Fruit fly (Drosophila melanogaster) whole organism, prepupa: ENCODE measurements around the gene CG12010.

Experiments
- Blimp-1 ChIP-seq: fragments of 200-800 bp; sonication (Bioruptor generic); optimal IDR thresholded peaks from 3 replicates; lab custom pipeline; 2017; ENCODE audit warnings: missing biosample characterization, missing genetic modification characterization, mild to moderate bottlenecking, moderate library complexity, missing genetic modification reagents
- CG10631 ChIP-seq: fragments of 200-800 bp; sonication (Bioruptor generic); optimal IDR thresholded peaks from 2 replicates; lab custom pipeline; 2016; ENCODE audit warnings: missing biosample characterization, missing genetic modification characterization
- CG10669 ChIP-seq: fragments of 200-800 bp; sonication (Bioruptor generic); optimal IDR thresholded peaks from 3 replicates; lab custom pipeline; 2018; ENCODE audit warnings: missing biosample characterization, mild to moderate bottlenecking, missing genetic modification characterization, moderate library complexity
- CG11294 ChIP-seq: fragments of 200-800 bp; sonication (Bioruptor generic); IDR thresholded peaks from 2 replicates; pipeline ENCODE4 v1.3.6; 2022; ENCODE audit warnings: missing biosample characterization, missing genetic modification characterization
- CG1621 ChIP-seq: fragments of 200-800 bp; sonication (Bioruptor generic); optimal IDR thresholded peaks from 3 replicates; lab custom pipeline; 2018; ENCODE audit warnings: missing biosample characterization, mild to moderate bottlenecking, missing genetic modification characterization
- CG31627 ChIP-seq: fragments of 200-800 bp; sonication (Bioruptor generic); optimal IDR thresholded peaks from 3 replicates; lab custom pipeline; 2016; ENCODE audit warnings: missing biosample characterization, missing genetic modification characterization
- CG32006 ChIP-seq: fragments of 200-800 bp; sonication (Bioruptor generic); optimal IDR thresholded peaks from 3 replicates; lab custom pipeline; 2017; ENCODE audit warnings: missing biosample characterization, mild to moderate bottlenecking, missing genetic modification characterization
- CG34406 ChIP-seq: fragments of 200-800 bp; sonication (Bioruptor generic); optimal IDR thresholded peaks from 3 replicates; lab custom pipeline; 2016; ENCODE audit warnings: missing biosample characterization, missing genetic modification characterization
- CG3919 ChIP-seq: fragments of 200-800 bp; sonication (Bioruptor generic); optimal IDR thresholded peaks from 3 replicates; lab custom pipeline; 2016; ENCODE audit warnings: missing biosample characterization, missing genetic modification characterization
- CG4318 ChIP-seq: fragments of 200-800 bp; sonication (Bioruptor generic); optimal IDR thresholded peaks from 3 replicates; lab custom pipeline; 2017; ENCODE audit warnings: missing biosample characterization, mild to moderate bottlenecking, missing genetic modification characterization
- CG6276 ChIP-seq: fragments of 200-800 bp; sonication (Bioruptor generic); optimal IDR thresholded peaks from 2 replicates; lab custom pipeline; 2017; ENCODE audit warnings: missing biosample characterization, mild to moderate bottlenecking, missing genetic modification characterization
- CG6792 ChIP-seq: fragments of 200-800 bp; sonication (Bioruptor generic); optimal IDR thresholded peaks from 3 replicates; lab custom pipeline; 2016; ENCODE audit warnings: missing biosample characterization, missing genetic modification characterization
- CG6808 ChIP-seq: fragments of 200-800 bp; sonication (Bioruptor generic); optimal IDR thresholded peaks from 3 replicates; lab custom pipeline; 2017; ENCODE audit warnings: missing biosample characterization, missing genetic modification characterization, mild to moderate bottlenecking, moderate library complexity, missing genetic modification reagents
- CG6854 ChIP-seq: fragments of 200-800 bp; sonication (Bioruptor generic); optimal IDR thresholded peaks from 2 replicates; lab custom pipeline; 2017; ENCODE audit warnings: missing biosample characterization, mild to moderate bottlenecking, missing genetic modification characterization
- CG8319 ChIP-seq: fragments of 200-800 bp; sonication (Bioruptor generic); optimal IDR thresholded peaks from 3 replicates; lab custom pipeline; 2016; ENCODE audit warnings: missing biosample characterization, missing genetic modification characterization
- CG8632 ChIP-seq: fragments of 200-800 bp; sonication (Bioruptor generic); optimal IDR thresholded peaks from 3 replicates; lab custom pipeline; 2016; ENCODE audit warnings: missing biosample characterization, missing genetic modification characterization
- CG9139 ChIP-seq: fragments of 200-800 bp; sonication (Bioruptor generic); optimal IDR thresholded peaks from 3 replicates; lab custom pipeline; 2017; ENCODE audit warnings: missing biosample characterization, mild to moderate bottlenecking, missing genetic modification characterization
- Eip78C ChIP-seq: fragments of 200-800 bp; sonication (Bioruptor generic); peaks from one replicate; lab custom pipeline; 2016; ENCODE audit warnings: missing biosample characterization, missing genetic modification characterization
- Eip93F ChIP-seq: fragments of 200-800 bp; sonication (Bioruptor generic); optimal IDR thresholded peaks from 2 replicates; lab custom pipeline; 2016; ENCODE audit warnings: missing biosample characterization, mild to moderate bottlenecking, missing genetic modification characterization
- Ets96B ChIP-seq: fragments of 200-800 bp; optimal IDR thresholded peaks from 2 replicates; lab custom pipeline; 2019; ENCODE audit warnings: missing biosample characterization, mild to moderate bottlenecking, missing genetic modification characterization, moderate library complexity
- Gug ChIP-seq: fragments of 200-800 bp; sonication (Bioruptor generic); IDR thresholded peaks from 2 replicates; pipeline ENCODE4 v1.3.6; 2022; ENCODE audit warnings: missing biosample characterization, missing genetic modification characterization
- Hr38 ChIP-seq: sonication (Bioruptor generic); optimal IDR thresholded peaks from 2 replicates; lab custom pipeline; 2016; ENCODE audit warnings: missing biosample characterization, missing genetic modification characterization
- Hr39 ChIP-seq: fragments of 200-800 bp; sonication (Bioruptor generic); optimal IDR thresholded peaks from 2 replicates; lab custom pipeline; 2016; ENCODE audit warnings: missing biosample characterization, missing genetic modification characterization
- Hr4 ChIP-seq: fragments of 200-800 bp; sonication (Bioruptor generic); optimal IDR thresholded peaks from 3 replicates; lab custom pipeline; 2016; ENCODE audit warnings: missing biosample characterization, missing genetic modification characterization
- Lpt ChIP-seq: fragments of 200-800 bp; sonication (Bioruptor generic); optimal IDR thresholded peaks from 3 replicates; lab custom pipeline; 2016; ENCODE audit warnings: missing biosample characterization, missing genetic modification characterization
- OdsH ChIP-seq: fragments of 200-800 bp; sonication (Bioruptor generic); optimal IDR thresholded peaks from 3 replicates; lab custom pipeline; 2016; ENCODE audit warnings: missing biosample characterization, missing genetic modification characterization
- Smox ChIP-seq: fragments of 200-800 bp; sonication (Bioruptor generic); optimal IDR thresholded peaks from 3 replicates; lab custom pipeline; 2016; ENCODE audit warnings: missing biosample characterization, missing genetic modification characterization
- Sox14 ChIP-seq: fragments of 200-800 bp; sonication (Bioruptor generic); optimal IDR thresholded peaks from 3 replicates; lab custom pipeline; 2016; ENCODE audit warnings: missing biosample characterization, missing genetic modification characterization
- Sox15 ChIP-seq: fragments of 200-800 bp; sonication (Bioruptor generic); optimal IDR thresholded peaks from 3 replicates; lab custom pipeline; 2016; ENCODE audit warnings: missing biosample characterization, missing genetic modification characterization
- achi ChIP-seq: fragments of 200-800 bp; sonication (Bioruptor generic); optimal IDR thresholded peaks from 3 replicates; lab custom pipeline; 2016; ENCODE audit warnings: missing biosample characterization, missing genetic modification characterization
- cyc ChIP-seq: fragments of 200-800 bp; sonication (Bioruptor generic); optimal IDR thresholded peaks from 3 replicates; lab custom pipeline; 2016; ENCODE audit warnings: missing biosample characterization, missing genetic modification characterization
- dac ChIP-seq: fragments of 200-800 bp; sonication (Bioruptor generic); optimal IDR thresholded peaks from 2 replicates; lab custom pipeline; 2017; ENCODE audit warnings: missing biosample characterization, mild to moderate bottlenecking, missing genetic modification characterization
- dsx ChIP-seq: fragments of 200-800 bp; optimal IDR thresholded peaks from 3 replicates; lab custom pipeline; 2019; ENCODE audit warnings: missing biosample characterization, mild to moderate bottlenecking, missing genetic modification characterization, moderate library complexity; ENCODE audit not compliant: poor library complexity, severe bottlenecking
- eg ChIP-seq: fragments of 200-800 bp; sonication (Bioruptor generic); IDR thresholded peaks from 3 replicates; pipeline ENCODE4 v1.3.6; 2022; ENCODE audit warnings: missing biosample characterization, missing genetic modification characterization
- esn ChIP-seq: fragments of 200-800 bp; sonication (Bioruptor generic); optimal IDR thresholded peaks from 2 replicates; lab custom pipeline; 2016; ENCODE audit warnings: missing biosample characterization, mild to moderate bottlenecking, missing genetic modification characterization, moderate library complexity
- fd59A ChIP-seq: fragments of 200-800 bp; sonication (Bioruptor generic); optimal IDR thresholded peaks from 2 replicates; lab custom pipeline; 2017; ENCODE audit warnings: missing biosample characterization, mild to moderate bottlenecking, missing genetic modification characterization, missing genetic modification reagents
- fd85E ChIP-seq: fragments of 200-800 bp; sonication (Bioruptor generic); optimal IDR thresholded peaks from 3 replicates; lab custom pipeline; 2016; ENCODE audit warnings: missing biosample characterization, missing genetic modification characterization
- fkh ChIP-seq: fragments of 200-800 bp; sonication (Bioruptor generic); optimal IDR thresholded peaks from 3 replicates; lab custom pipeline; 2017; ENCODE audit warnings: missing biosample characterization, mild to moderate bottlenecking, missing genetic modification characterization, moderate library complexity
- lz ChIP-seq: fragments of 200-800 bp; sonication (Bioruptor generic); optimal IDR thresholded peaks from 3 replicates; lab custom pipeline; 2016; ENCODE audit warnings: missing biosample characterization, missing genetic modification characterization
- net ChIP-seq: fragments of 200-800 bp; sonication (Bioruptor generic); optimal IDR thresholded peaks from 3 replicates; lab custom pipeline; 2016; ENCODE audit warnings: missing biosample characterization, missing genetic modification characterization
- pdm3 ChIP-seq: fragments of 200-800 bp; sonication (Bioruptor generic); optimal IDR thresholded peaks from 3 replicates; lab custom pipeline; 2016; ENCODE audit warnings: missing biosample characterization, missing genetic modification characterization
- salr ChIP-seq, 2 experiments: fragments of 200-800 bp; sonication (Bioruptor generic); optimal IDR thresholded peaks; 3 replicates each; lab custom pipeline; 2016 to 2018; ENCODE audit warnings: missing biosample characterization in 2 of 2, missing genetic modification characterization in 2 of 2, mild to moderate bottlenecking in 1 of 2
- spab ChIP-seq: fragments of 200-800 bp; sonication (Bioruptor generic); optimal IDR thresholded peaks from 2 replicates; lab custom pipeline; 2017; ENCODE audit warnings: missing biosample characterization, mild to moderate bottlenecking, missing genetic modification characterization, missing genetic modification reagents
- ss ChIP-seq, 2 experiments: fragments of 200-800 bp; sonication (Bioruptor generic); optimal IDR thresholded peaks; 2 replicates in 1 of 2; 3 replicates in 1 of 2; lab custom pipeline; 2017 to 2018; ENCODE audit warnings: mild to moderate bottlenecking in 2 of 2, missing biosample characterization in 2 of 2, missing genetic modification characterization in 2 of 2, moderate library complexity in 1 of 2
- svp ChIP-seq: fragments of 200-800 bp; sonication (Bioruptor generic); peaks from one replicate; lab custom pipeline; 2016; ENCODE audit warnings: missing biosample characterization, missing genetic modification characterization

Gene CG12010

dm6 chr3L:3418207-3419086 lies 44.4 kb downstream of the CG12010 start (continued):
- TF ChIP-seq CG6808 (GFP tag; lab: Kevin White, UChicago) (peak; percentile 38), CG4318 (GFP tag; lab: Kevin White, UChicago) (peak; percentile 97), eg (peak; percentile 99), OdsH (GFP tag; lab: Kevin White, UChicago) (peak; percentile 84), CG9139 (peak; percentile 70), Hr39 (peak; percentile 73), spab (peak; percentile 52), Lpt (GFP tag; lab: Kevin White, UChicago) (peak; percentile 86), CG3919 (GFP tag; lab: Kevin White, UChicago) (peak; percentile 83), Hr38 (GFP tag; lab: Kevin White, UChicago) (peak; percentile 71)

DNA sequence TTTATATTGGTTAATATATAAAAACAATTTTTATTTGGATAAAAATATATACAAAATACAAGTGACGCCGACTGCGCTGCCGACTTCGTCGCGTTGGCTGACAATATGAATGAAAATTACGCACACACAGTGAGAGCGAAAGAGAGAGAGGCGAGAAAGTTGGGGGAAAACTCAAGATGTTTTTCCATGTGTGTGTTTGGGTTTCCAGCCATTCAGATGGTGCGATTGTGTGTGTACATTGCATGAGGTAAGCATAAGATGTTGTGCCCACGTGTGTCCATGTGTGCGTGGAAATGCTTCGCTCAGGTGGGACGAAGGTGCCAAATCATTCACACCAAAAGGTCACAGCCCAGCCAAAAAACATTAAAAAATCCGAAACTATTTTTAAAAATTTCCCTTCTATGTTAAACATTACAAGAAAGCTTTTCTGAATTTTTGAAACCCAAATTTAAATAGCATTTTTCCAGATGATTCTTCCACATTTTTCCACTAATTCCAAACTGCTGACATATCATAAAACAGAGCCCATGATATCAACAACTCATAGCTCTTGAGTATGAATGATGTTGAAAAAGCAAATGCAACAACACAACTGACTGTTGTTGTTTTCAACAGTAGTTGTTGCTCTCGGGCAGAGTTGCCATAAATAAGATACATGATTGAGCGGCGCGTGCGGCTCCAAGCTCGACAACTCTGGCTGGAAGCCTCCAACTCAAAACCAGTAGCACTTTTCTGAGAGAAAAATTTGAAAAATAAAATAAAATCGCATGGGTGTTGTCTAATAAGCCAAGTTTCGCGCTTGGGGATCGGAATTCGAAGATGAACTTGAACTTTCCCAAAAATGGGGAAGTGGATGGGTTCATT lies 45.5 kb downstream of the CG12010 start:
- TF ChIP-seq Sox15 (no peak), CG3919 (GFP tag; lab: Kevin White, UChicago) (peak; percentile 1), fd85E (GFP tag; lab: Kevin White, UChicago) (no peak), achi (no peak), OdsH (GFP tag; lab: Kevin White, UChicago) (peak; percentile 31), CG11294 (no peak), CG10669 (GFP tag; lab: Kevin White, UChicago) (no peak), CG31627 (GFP tag; lab: Kevin White, UChicago) (no peak), CG10631 (GFP tag; lab: Kevin White, UChicago) (peak; percentile 48), ss (GFP tag; optimal IDR thresholded peaks at IDR 0.05; lab: Kevin White, UChicago) (no peak), Gug (GFP tag; lab: Robert Waterston, UW) (no peak), fkh (peak; percentile 44), dac (GFP tag; lab: Kevin White, UChicago) (peak; percentile 8), CG8319 (GFP tag; lab: Kevin White, UChicago) (no peak), CG1621 (tag; lab: Kevin White, UChicago) (no peak), Sox14 (GFP tag; lab: Kevin White, UChicago) (no peak), Eip78C (peak; percentile 72), fd59A (GFP tag; lab: Kevin White, UChicago) (no peak), Hr38 (GFP tag; lab: Kevin White, UChicago) (no peak), CG34406 (no peak), Lpt (GFP tag; lab: Kevin White, UChicago) (no peak), pdm3 (GFP tag; lab: Kevin White, UChicago) (peak; percentile 14), Hr4 (GFP tag; lab: Kevin White, UChicago) (peak; percentile 80), spab (no peak), CG9139 (no peak), svp (no peak), salr (GFP tag; optimal IDR thresholded peaks at IDR 0.05; lab: Kevin White, UChicago) (peak in 1 of 2 experiments; percentile 62), Eip93F (no peak), CG4318 (GFP tag; lab: Kevin White, UChicago) (peak; percentile 44), dsx (GFP tag; lab: Kevin White, UChicago) (no peak), eg (no peak), CG6276 (GFP tag; lab: Kevin White, UChicago) (peak; percentile 9), Ets96B (no peak), lz (GFP tag; lab: Kevin White, UChicago) (peak; percentile 14), CG8632 (GFP tag; lab: Kevin White, UChicago) (no peak), CG6792 (GFP tag; lab: Kevin White, UChicago) (no peak), esn (no peak), Blimp-1 (GFP tag; lab: Kevin White, UChicago) (no peak), Smox (GFP tag; lab: Kevin White, UChicago) (no peak), CG6854 (no peak), CG32006 (GFP tag; lab: Kevin White, UChicago) (peak; percentile 82), net (GFP tag; lab: Kevin White, UChicago) (no peak), CG6808 (GFP tag; lab: Kevin White, UChicago) (no peak), cyc (no peak)
